Worm (Caenorhabditis elegans) whole organism, L4 larva: Measurements from ENCODE around the gene C26E1.2.

Experiments used
- F26F4.8 ChIP-seq: fragments of 200-800 bp; sonication (Bioruptor generic); conservative IDR thresholded peaks from 2 replicates; pipeline ENCODE4 v1.3.6; 2022; ENCODE audit warnings: missing genetic modification characterization, missing compliant biosample characterization
- F37D6.2 ChIP-seq: sonication (generic microtip); optimal IDR thresholded peaks from 2 replicates; lab custom pipeline; 2016; ENCODE audit warnings: mild to moderate bottlenecking, missing genetic modification characterization, missing compliant biosample characterization
- T26A8.4 ChIP-seq: fragments of 200-800 bp; sonication (Bioruptor generic); IDR thresholded peaks from 2 replicates; pipeline ENCODE4 v1.3.6; 2022; ENCODE audit warnings: missing genetic modification characterization, missing compliant biosample characterization
- Y5F2A.4 ChIP-seq: fragments of 200-800 bp; sonication (Bioruptor generic); optimal IDR thresholded peaks from 2 replicates; lab custom pipeline; 2018; ENCODE audit warnings: mild to moderate bottlenecking, missing genetic modification characterization, missing compliant biosample characterization
- ZK337.2 ChIP-seq: fragments of 200-800 bp; sonication (Bioruptor generic); IDR thresholded peaks from 2 replicates; pipeline ENCODE4 v1.3.6; 2022; ENCODE audit warnings: missing genetic modification reagents, missing genetic modification characterization, missing compliant biosample characterization
- ama-1 ChIP-seq: fragments of 150-350 bp; optimal IDR thresholded peaks from 2 replicates; lab custom pipeline; 2014; ENCODE audit warnings: inconsistent platforms, mixed read lengths
- arid-1 ChIP-seq: fragments of 200-800 bp; sonication (Bioruptor generic); conservative IDR thresholded peaks from 2 replicates; pipeline ENCODE4 v1.3.6; 2022; ENCODE audit warnings: missing genetic modification reagents, missing genetic modification characterization, missing compliant biosample characterization
- ceh-20 ChIP-seq: fragments of 200-800 bp; sonication (Bioruptor generic); IDR thresholded peaks from 2 replicates; pipeline ENCODE4 v1.3.6; 2022; ENCODE audit warnings: missing genetic modification reagents, missing genetic modification characterization, missing compliant biosample characterization
- ceh-44 ChIP-seq: fragments of 200-800 bp; sonication (Bioruptor generic); IDR thresholded peaks from 2 replicates; pipeline ENCODE4 v1.3.6; 2022; ENCODE audit warnings: missing genetic modification reagents, missing genetic modification characterization, missing compliant biosample characterization
- ceh-82 ChIP-seq: sonication (generic microtip); optimal IDR thresholded peaks from 2 replicates; lab custom pipeline; 2017; ENCODE audit warnings: missing biosample characterization, missing genetic modification characterization
- ces-1 ChIP-seq: fragments of 150-350 bp; sonication (generic microtip); optimal IDR thresholded peaks from 4 replicates; lab custom pipeline; 2014; ENCODE audit warnings: missing biosample characterization, missing genetic modification reagents, missing genetic modification characterization
- dmd-6 ChIP-seq: fragments of 200-800 bp; sonication (Bioruptor generic); IDR thresholded peaks from 2 replicates; pipeline ENCODE4 v1.3.6; 2022; ENCODE audit warnings: missing genetic modification reagents, missing genetic modification characterization, missing compliant biosample characterization
- dve-1 ChIP-seq: sonication (generic microtip); optimal IDR thresholded peaks from 2 replicates; lab custom pipeline; 2017; ENCODE audit warnings: antibody characterized with exemption, mild to moderate bottlenecking, missing genetic modification characterization, missing compliant biosample characterization; ENCODE audit not compliant: insufficient read depth
- fkh-10 ChIP-seq: fragments of 150-350 bp; optimal IDR thresholded peaks from 2 replicates; lab custom pipeline; 2014; ENCODE audit warnings: missing biosample characterization, missing genetic modification reagents, missing genetic modification characterization
- fos-1 ChIP-seq: fragments of 150-350 bp; optimal IDR thresholded peaks from 2 replicates; lab custom pipeline; 2014; ENCODE audit warnings: missing biosample characterization, missing genetic modification characterization
- lin-15B ChIP-seq: fragments of 150-350 bp; sonication (generic microtip); optimal IDR thresholded peaks from 3 replicates; lab custom pipeline; 2014; ENCODE audit warnings: missing biosample characterization, missing genetic modification characterization
- lsy-2 ChIP-seq, 2 experiments: fragments of 150-350 bp in 1 of 2; sonication (generic microtip) in 1 of 2; optimal IDR thresholded peaks; 2 replicates each; lab custom pipeline; 2014 to 2017; ENCODE audit warnings: missing biosample characterization in 2 of 2, missing genetic modification characterization in 2 of 2
- madf-5 ChIP-seq, 2 experiments: fragments of 200-800 bp; sonication (Bioruptor generic); IDR thresholded peaks; 2 replicates each; pipeline ENCODE4 v1.3.6; 2022; ENCODE audit warnings: missing compliant biosample characterization in 2 of 2, missing genetic modification characterization in 2 of 2
- mes-2 ChIP-seq: sonication (generic microtip); optimal IDR thresholded peaks from 2 replicates; lab custom pipeline; 2016; ENCODE audit warnings: missing genotype, mild to moderate bottlenecking, missing genetic modification characterization, missing compliant biosample characterization; ENCODE audit not compliant: poor library complexity, severe bottlenecking
- nhr-237 ChIP-seq: sonication (generic microtip); optimal IDR thresholded peaks from 2 replicates; lab custom pipeline; 2017; ENCODE audit warnings: missing biosample characterization, missing genetic modification characterization
- nhr-42 ChIP-seq: fragments of 200-800 bp; sonication (Bioruptor generic); IDR thresholded peaks from 2 replicates; pipeline ENCODE4 v1.3.6; 2022; ENCODE audit warnings: missing genetic modification characterization, missing compliant biosample characterization
- php-3 ChIP-seq: fragments of 200-800 bp; sonication (Bioruptor generic); IDR thresholded peaks from 2 replicates; pipeline ENCODE4 v1.3.6; 2022; ENCODE audit warnings: missing genetic modification reagents, missing genetic modification characterization, missing compliant biosample characterization
- saeg-2 ChIP-seq: fragments of 200-800 bp; sonication (Bioruptor generic); IDR thresholded peaks from 2 replicates; pipeline ENCODE4 v1.3.6; 2022; ENCODE audit warnings: missing genetic modification reagents, missing genetic modification characterization, missing compliant biosample characterization
- sdz-12 ChIP-seq: fragments of 200-800 bp; sonication (Bioruptor generic); optimal IDR thresholded peaks from 2 replicates; lab custom pipeline; 2018; ENCODE audit warnings: mild to moderate bottlenecking, missing genetic modification characterization, missing compliant biosample characterization
- skn-1 ChIP-seq: fragments of 150-350 bp; optimal IDR thresholded peaks from 2 replicates; lab custom pipeline; 2014; ENCODE audit warnings: missing biosample characterization, missing genetic modification characterization
- snpc-4 ChIP-seq: fragments of 150-350 bp; optimal IDR thresholded peaks from 2 replicates; lab custom pipeline; 2014; ENCODE audit warnings: missing biosample characterization, missing genetic modification characterization
- unc-130 ChIP-seq: sonication (generic microtip); optimal IDR thresholded peaks from 2 replicates; lab custom pipeline; 2016; ENCODE audit warnings: missing genetic modification reagents, missing genetic modification characterization, missing compliant biosample characterization
- unc-62 ChIP-seq, 3 experiments: fragments of 150-350 bp in 1 of 3; sonication (generic microtip); optimal IDR thresholded peaks in 2 of 3; peaks in 1 of 3; 1 replicate in 1 of 3; 2 replicates in 2 of 3; lab custom pipeline; 2014 to 2017; ENCODE audit warnings: missing biosample characterization in 3 of 3, missing genetic modification characterization in 3 of 3, missing genetic modification reagents in 3 of 3, missing genotype in 1 of 3
- zfp-3 ChIP-seq: fragments of 200-800 bp; sonication (Bioruptor generic); conservative IDR thresholded peaks from 2 replicates; pipeline ENCODE4 v1.3.6; 2022; ENCODE audit warnings: missing genetic modification reagents, missing genetic modification characterization, missing compliant biosample characterization

Gene C26E1.2

DNA sequence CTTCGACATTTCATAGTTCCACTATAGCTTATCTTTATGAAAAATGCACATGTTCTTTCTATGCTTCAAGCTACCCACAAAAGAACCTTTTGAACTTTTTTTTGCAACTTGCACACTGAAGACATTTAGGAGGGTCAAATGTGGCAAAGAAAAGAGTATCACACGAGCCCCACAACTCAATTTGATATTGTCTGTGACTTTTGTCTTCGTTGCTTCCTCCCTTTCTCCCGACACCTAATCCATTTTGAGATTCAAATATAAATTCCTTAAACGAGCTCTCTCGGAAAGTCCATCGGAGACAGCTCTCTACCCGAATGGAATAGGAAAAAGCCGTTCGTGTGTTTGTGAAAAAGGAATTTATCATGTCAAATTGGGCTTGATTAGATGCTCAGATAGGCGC is 45.4 kb downstream of the C26E1.2 start:
- TF ChIP-seq nhr-237 (tag; lab: Kevin White, UChicago) (no peak), fkh-10 (peak; percentile 11)

DNA sequence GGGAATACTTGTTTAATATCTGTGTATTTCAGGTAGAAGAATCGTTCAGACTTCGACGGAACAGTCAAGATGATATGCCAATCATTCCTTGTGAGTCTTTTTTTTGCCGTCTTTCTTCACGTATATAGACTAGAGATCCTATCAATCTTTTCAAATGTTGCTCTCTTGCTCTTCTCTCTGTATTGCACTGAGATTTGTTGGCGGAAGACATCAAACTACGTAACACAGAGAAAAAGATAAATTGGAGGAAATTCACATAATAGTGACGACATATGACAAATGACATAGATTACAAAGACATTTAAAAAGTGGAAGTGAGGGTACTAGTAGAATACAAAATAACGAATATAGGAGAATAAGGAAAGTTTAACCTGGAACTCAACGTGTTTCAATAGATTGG is 46.8 kb downstream of the C26E1.2 start:
- TF ChIP-seq Y5F2A.4 (GFP tag; lab: Kevin White, UChicago) (no peak), skn-1 (tag; lab: Kevin White, UChicago) (no peak), sdz-12 (GFP tag; lab: Kevin White, UChicago) (no peak), lin-15B (no peak), fkh-10 (no peak), ceh-44 (GFP tag; lab: Robert Waterston, UW) (no peak), F26F4.8 (GFP tag; lab: Robert Waterston, UW) (no peak), dmd-6 (no peak), zfp-3 (GFP tag; lab: Robert Waterston, UW) (no peak), arid-1 (GFP tag; lab: Robert Waterston, UW) (no peak), ceh-20 (GFP tag; lab: Robert Waterston, UW) (peak; percentile 71), mes-2 (no peak), ces-1 (no peak), unc-130 (GFP tag; lab: Kevin White, UChicago) (no peak), F37D6.2 (tag; lab: Kevin White, UChicago) (no peak), fos-1 (tag; lab: Kevin White, UChicago) (no peak), ama-1 (lab: Kevin White, UChicago) (no peak), madf-5 (GFP tag; IDR thresholded peaks at IDR 0.05; lab: Robert Waterston, UW) (no peak), snpc-4 (tag; lab: Kevin White, UChicago) (no peak), ceh-82 (tag; lab: Kevin White, UChicago) (no peak), unc-62 (GFP tag; optimal IDR thresholded peaks at IDR 0.05 in 1 of 2; lab: Kevin White, UChicago) (peak in 1 of 2 experiments; percentile 99), unc-62 (tag; optimal IDR thresholded peaks at IDR 0.05; lab: Kevin White, UChicago) (no peak), php-3 (GFP tag; lab: Robert Waterston, UW) (no peak), T26A8.4 (GFP tag; lab: Robert Waterston, UW) (no peak), saeg-2 (GFP tag; lab: Robert Waterston, UW) (no peak), dve-1 (tag; lab: Kevin White, UChicago) (no peak), lsy-2 (tag; optimal IDR thresholded peaks at IDR 0.05; lab: Kevin White, UChicago) (peak in 1 of 2 experiments; percentile 30)

DNA sequence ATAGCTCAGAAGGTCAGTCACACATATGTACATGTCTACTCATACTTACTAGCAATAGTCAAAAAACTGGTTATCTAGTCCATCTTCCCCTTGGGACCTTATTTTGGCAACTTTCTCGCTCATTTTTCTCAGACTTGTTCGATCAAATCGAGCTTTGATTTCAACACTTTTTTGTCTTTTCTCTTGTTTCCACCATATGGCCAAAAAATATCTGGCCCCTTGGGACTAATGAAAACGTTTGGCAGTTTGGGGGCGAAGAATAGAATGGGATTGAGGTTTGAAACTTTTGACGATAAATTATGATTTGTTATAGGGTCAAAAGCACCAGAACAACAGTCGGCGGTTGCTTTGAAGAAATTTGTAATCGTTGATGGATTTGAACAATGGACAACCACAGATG is 47.5 kb downstream of the C26E1.2 start:
- TF ChIP-seq lsy-2 (tag; optimal IDR thresholded peaks at IDR 0.05; lab: Kevin White, UChicago) = peak in 1 of 2 experiments; percentile 19
- TF ChIP-seq unc-62 (GFP tag; optimal IDR thresholded peaks at IDR 0.05 in 1 of 2; lab: Kevin White, UChicago) = peak in 1 of 2 experiments; percentile 67
- TF ChIP-seq unc-62 (tag; optimal IDR thresholded peaks at IDR 0.05; lab: Kevin White, UChicago) = no peak
- no peak for TF ChIP-seq nhr-42 (GFP tag; lab: Robert Waterston, UW)
- TF ChIP-seq, all 104 proteins: peak for 2

DNA sequence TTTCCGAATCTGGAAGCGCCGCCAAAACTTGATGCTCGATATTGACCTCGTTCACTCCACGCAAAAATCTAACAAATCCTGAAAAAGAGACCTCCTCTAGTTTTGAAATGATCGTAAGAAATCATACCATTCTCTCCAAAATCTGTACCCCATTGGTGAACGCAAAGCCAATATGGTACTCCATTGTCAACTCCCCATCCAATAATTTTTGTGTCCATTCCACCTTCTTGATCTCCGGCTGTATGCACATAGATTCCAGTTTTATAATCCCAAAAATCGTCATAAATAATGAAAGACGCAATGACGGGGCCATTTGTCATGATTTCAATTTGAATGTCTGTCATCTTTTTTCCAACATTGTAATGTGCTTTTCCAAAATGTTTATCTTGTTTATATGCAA is 51.3 kb downstream of the C26E1.2 start:
- no peak for TF ChIP-seq ZK337.2
- TF ChIP-seq unc-62 (GFP tag; optimal IDR thresholded peaks at IDR 0.05 in 1 of 2; lab: Kevin White, UChicago) = peak in 1 of 2 experiments; percentile 82
- no peak for TF ChIP-seq unc-62 (tag; optimal IDR thresholded peaks at IDR 0.05; lab: Kevin White, UChicago)
